Worm (Caenorhabditis elegans): ENCODE measurements around the gene ifb-1.

- TF ChIP-seq dao-5 (tag; optimal IDR thresholded peaks at IDR 0.05): no peak
- TF ChIP-seq him-1 (tag; optimal IDR thresholded peaks at IDR 0.05): no peak
Observed at ce11 chrII:5768274-5768820, 2.9 kb downstream of the ifb-1 start.

Measured in whole organism, L4/young adult.